Worm (Caenorhabditis elegans) whole organism, L1 larva: ENCODE data around the gene fbxl-3.
A peak's percentile ranks its signal among the peaks of the same experiment; 100 is the strongest.

ENCODE experiments used
- C04F5.9 ChIP-seq: sonication (generic microtip); optimal IDR thresholded peaks from 2 replicates; lab custom pipeline; 2016; ENCODE audit warnings: missing genetic modification characterization, missing compliant biosample characterization
- C34B4.2 ChIP-seq: sonication (generic microtip); optimal IDR thresholded peaks from 2 replicates; lab custom pipeline; 2017; ENCODE audit warnings: mild to moderate bottlenecking, missing genetic modification characterization, missing compliant biosample characterization
- F16B12.6 ChIP-seq: fragments of 150-350 bp; optimal IDR thresholded peaks from 2 replicates; lab custom pipeline; 2014; ENCODE audit warnings: missing biosample characterization, missing genetic modification characterization
- aly-2 ChIP-seq: fragments of 150-350 bp; optimal IDR thresholded peaks from 2 replicates; lab custom pipeline; 2014; ENCODE audit warnings: missing biosample characterization, missing genetic modification characterization
- ama-1 ChIP-seq: fragments of 150-350 bp; optimal IDR thresholded peaks from 2 replicates; lab custom pipeline; 2014
- blmp-1 ChIP-seq: fragments of 150-350 bp; optimal IDR thresholded peaks from 2 replicates; lab custom pipeline; 2014; ENCODE audit warnings: missing biosample characterization, missing genetic modification characterization
- ceh-88 ChIP-seq: fragments of 200-800 bp; sonication (Bioruptor generic); IDR thresholded peaks from 2 replicates; pipeline ENCODE4 v1.3.6; 2022; ENCODE audit warnings: missing genetic modification characterization, missing compliant biosample characterization
- dpl-1 ChIP-seq, 3 experiments: fragments of 150-350 bp in 2 of 3; sonication (generic microtip) in 1 of 3; optimal IDR thresholded peaks; 2 replicates each; lab custom pipeline; 2014 to 2017; ENCODE audit warnings: missing biosample characterization in 3 of 3, missing genetic modification characterization in 3 of 3, missing genetic modification reagents in 3 of 3
- efl-1 ChIP-seq, 4 experiments: fragments of 150-350 bp; optimal IDR thresholded peaks in 3 of 4; peaks in 1 of 4; 1 replicate in 1 of 4; 2 replicates in 3 of 4; lab custom pipeline; 2014; ENCODE audit warnings: missing biosample characterization in 2 of 4, missing genetic modification characterization in 2 of 4, missing genetic modification reagents in 2 of 4
- elt-2 ChIP-seq: sonication (generic microtip); optimal IDR thresholded peaks from 2 replicates; lab custom pipeline; 2016; ENCODE audit warnings: missing genetic modification characterization, mild to moderate bottlenecking, inconsistent platforms, missing compliant biosample characterization, missing genetic modification reagents
- elt-3 ChIP-seq, 6 experiments: fragments of 150-350 bp in 1 of 6; sonication (generic microtip); optimal IDR thresholded peaks; 2 replicates each; lab custom pipeline; 2017 to 2018; ENCODE audit warnings: missing biosample characterization in 6 of 6, missing genetic modification characterization in 6 of 6, inconsistent platforms in 1 of 6
- fkh-4 ChIP-seq: sonication (generic microtip); optimal IDR thresholded peaks from 2 replicates; lab custom pipeline; 2016; ENCODE audit warnings: missing compliant biosample characterization, missing genetic modification characterization, borderline replicate concordance
- fos-1 ChIP-seq: fragments of 150-350 bp; optimal IDR thresholded peaks from 2 replicates; lab custom pipeline; 2014; ENCODE audit warnings: missing biosample characterization, missing genetic modification characterization
- hlh-17 ChIP-seq: fragments of 200-800 bp; sonication (Bioruptor generic); optimal IDR thresholded peaks from 2 replicates; lab custom pipeline; 2018; ENCODE audit warnings: missing genetic modification characterization, mild to moderate bottlenecking, missing compliant biosample characterization, moderate library complexity, borderline replicate concordance
- hlh-4 ChIP-seq: sonication (generic microtip); optimal IDR thresholded peaks from 2 replicates; lab custom pipeline; 2016; ENCODE audit warnings: mild to moderate bottlenecking, missing genetic modification characterization, missing compliant biosample characterization
- lin-13 ChIP-seq: fragments of 150-350 bp; optimal IDR thresholded peaks from 2 replicates; lab custom pipeline; 2014; ENCODE audit warnings: missing biosample characterization, missing genetic modification reagents, missing genetic modification characterization
- lin-39 ChIP-seq: fragments of 150-350 bp; optimal IDR thresholded peaks from 2 replicates; lab custom pipeline; 2014; ENCODE audit warnings: missing biosample characterization, missing genetic modification reagents, missing genetic modification characterization
- lsy-2 ChIP-seq, 2 experiments: fragments of 150-350 bp; optimal IDR thresholded peaks; 2 replicates each; lab custom pipeline; 2014; ENCODE audit warnings: missing biosample characterization in 2 of 2, missing genetic modification characterization in 2 of 2
- mep-1 ChIP-seq: fragments of 150-350 bp; optimal IDR thresholded peaks from 2 replicates; lab custom pipeline; 2014; ENCODE audit warnings: missing biosample characterization, missing genetic modification characterization
- nhr-19 ChIP-seq: fragments of 200-800 bp; sonication (Bioruptor generic); conservative IDR thresholded peaks from 2 replicates; pipeline ENCODE4 v1.3.6; 2022; ENCODE audit warnings: missing genetic modification characterization, missing compliant biosample characterization
- nhr-76 ChIP-seq: sonication (generic microtip); optimal IDR thresholded peaks from 2 replicates; lab custom pipeline; 2017; ENCODE audit warnings: missing biosample characterization, missing genetic modification characterization
- nhr-77 ChIP-seq: fragments of 150-350 bp; optimal IDR thresholded peaks from 2 replicates; lab custom pipeline; 2014; ENCODE audit warnings: missing biosample characterization, missing genetic modification characterization
- nhr-84 ChIP-seq: sonication (generic microtip); optimal IDR thresholded peaks from 2 replicates; lab custom pipeline; 2017; ENCODE audit warnings: missing biosample characterization, missing genetic modification characterization
- pag-3 ChIP-seq: sonication (generic microtip); optimal IDR thresholded peaks from 2 replicates; lab custom pipeline; 2017; ENCODE audit warnings: missing genetic modification characterization, mild to moderate bottlenecking, missing compliant biosample characterization, antibody characterized with exemption, borderline replicate concordance; ENCODE audit not compliant: insufficient read depth
- snpc-4 ChIP-seq: fragments of 150-350 bp; optimal IDR thresholded peaks from 2 replicates; lab custom pipeline; 2014; ENCODE audit warnings: missing biosample characterization, missing genetic modification characterization
- snu-23 ChIP-seq: sonication (generic microtip); optimal IDR thresholded peaks from 2 replicates; lab custom pipeline; 2016; ENCODE audit warnings: missing genetic modification characterization, missing compliant biosample characterization
- sox-4 ChIP-seq: sonication (generic microtip); optimal IDR thresholded peaks from 2 replicates; lab custom pipeline; 2016; ENCODE audit warnings: missing genetic modification characterization, missing compliant biosample characterization
- sptf-1 ChIP-seq: fragments of 150-350 bp; optimal IDR thresholded peaks from 2 replicates; lab custom pipeline; 2014; ENCODE audit warnings: missing biosample characterization, missing genetic modification characterization
- sup-37 ChIP-seq: fragments of 200-800 bp; sonication (Bioruptor generic); optimal IDR thresholded peaks from 2 replicates; lab custom pipeline; 2018; ENCODE audit warnings: mild to moderate bottlenecking, missing genetic modification characterization, missing compliant biosample characterization
- tbx-2 ChIP-seq: sonication (generic microtip); optimal IDR thresholded peaks from 2 replicates; lab custom pipeline; 2016; ENCODE audit warnings: missing genetic modification characterization, missing compliant biosample characterization
- unc-30 ChIP-seq: sonication (generic microtip); optimal IDR thresholded peaks from 2 replicates; lab custom pipeline; 2017; ENCODE audit warnings: missing biosample characterization, missing genetic modification characterization
- unc-62 ChIP-seq: fragments of 150-350 bp; optimal IDR thresholded peaks from 2 replicates; lab custom pipeline; 2014; ENCODE audit warnings: missing biosample characterization, missing genetic modification reagents, missing genetic modification characterization
- vab-15 ChIP-seq: sonication (generic microtip); optimal IDR thresholded peaks from 2 replicates; lab custom pipeline; 2017; ENCODE audit warnings: missing genotype, mild to moderate bottlenecking, missing genetic modification characterization, missing compliant biosample characterization
- xbp-1 ChIP-seq: sonication (generic microtip); optimal IDR thresholded peaks from 2 replicates; lab custom pipeline; 2016; ENCODE audit warnings: missing genetic modification characterization, missing compliant biosample characterization
- zag-1 ChIP-seq: fragments of 150-350 bp; optimal IDR thresholded peaks from 2 replicates; lab custom pipeline; 2014; ENCODE audit warnings: missing biosample characterization, missing genetic modification characterization
- zip-4 ChIP-seq: fragments of 200-800 bp; sonication (Bioruptor generic); optimal IDR thresholded peaks from 2 replicates; lab custom pipeline; 2018; ENCODE audit warnings: mild to moderate bottlenecking, missing genetic modification characterization, moderate library complexity, missing compliant biosample characterization
- ztf-4 ChIP-seq: fragments of 150-350 bp; optimal IDR thresholded peaks from 2 replicates; lab custom pipeline; 2014; ENCODE audit warnings: missing biosample characterization, missing genetic modification characterization

fbxl-3 gene

ce11 chrII:5420947-5421614 lies 22.4 kb upstream of the fbxl-3 start, which contains the start of gene tofu-6 (continued):
- TF ChIP-seq hlh-17, result no peak
- no peak for TF ChIP-seq nhr-77
- no peak for TF ChIP-seq pag-3 (tag; lab: Kevin White, UChicago)
- TF ChIP-seq nhr-19 (GFP tag; lab: Robert Waterston, UW), result no peak
- no peak for TF ChIP-seq nhr-84 (tag; lab: Kevin White, UChicago)
- no peak for TF ChIP-seq ztf-4 (tag; lab: Kevin White, UChicago)
- no peak for TF ChIP-seq zag-1 (tag; lab: Kevin White, UChicago)
- TF ChIP-seq unc-30, result no peak
- TF ChIP-seq efl-1 (optimal IDR thresholded peaks at IDR 0.05; lab: Kevin White, UChicago), result peak; percentile 69 to 73
- peak; percentile 71 to 95 for TF ChIP-seq efl-1 (GFP tag; optimal IDR thresholded peaks at IDR 0.05 in 1 of 2; lab: Kevin White, UChicago)
- TF ChIP-seq mep-1 (tag; lab: Kevin White, UChicago), result peak; percentile 43
- peak; percentile 64 to 95 for TF ChIP-seq lsy-2 (tag; optimal IDR thresholded peaks at IDR 0.05; lab: Kevin White, UChicago)
- TF ChIP-seq zip-4 (GFP tag; lab: Kevin White, UChicago), result no peak
- TF ChIP-seq F16B12.6 (tag; lab: Kevin White, UChicago), result peak; percentile 16
- no peak for TF ChIP-seq nhr-76 (tag; lab: Kevin White, UChicago)

ce11 chrII:5418929-5419328 lies 20.2 kb upstream of the fbxl-3 start, which contains the start of gene EEED8.15:
Gene EEED8.15, plus strand, starts transcription at chrII:5419229.
- TF ChIP-seq fkh-4 (tag; lab: Kevin White, UChicago) (no peak), ztf-4 (tag; lab: Kevin White, UChicago) (no peak), C04F5.9 (tag; lab: Kevin White, UChicago) (no peak), aly-2 (tag; lab: Kevin White, UChicago) (no peak), F16B12.6 (tag; lab: Kevin White, UChicago) (no peak), hlh-4 (tag; lab: Kevin White, UChicago) (no peak), sox-4 (tag; lab: Kevin White, UChicago) (no peak), snu-23 (GFP tag; lab: Kevin White, UChicago) (no peak), fos-1 (tag; lab: Kevin White, UChicago) (no peak), C34B4.2 (no peak), ceh-88 (no peak), vab-15 (no peak), nhr-84 (tag; lab: Kevin White, UChicago) (no peak), pag-3 (tag; lab: Kevin White, UChicago) (no peak)

- TF ChIP-seq lin-39, result no peak
- no peak for TF ChIP-seq unc-62 (GFP tag; lab: Kevin White, UChicago)
- no peak for TF ChIP-seq snpc-4 (tag; lab: Kevin White, UChicago)
- no peak for TF ChIP-seq dpl-1 (GFP tag; optimal IDR thresholded peaks at IDR 0.05; lab: Kevin White, UChicago)
- no peak for TF ChIP-seq xbp-1
- no peak for TF ChIP-seq sptf-1 (tag; lab: Kevin White, UChicago)
- no peak for TF ChIP-seq elt-2 (tag; lab: Kevin White, UChicago)
- no peak for TF ChIP-seq F16B12.6 (tag; lab: Kevin White, UChicago)
- no peak for TF ChIP-seq elt-3 (tag; optimal IDR thresholded peaks at IDR 0.05; lab: Kevin White, UChicago)
- no peak for TF ChIP-seq sup-37
- no peak for TF ChIP-seq lin-13 (GFP tag; lab: Kevin White, UChicago)
- no peak for TF ChIP-seq ama-1 (lab: Kevin White, UChicago)
- no peak for TF ChIP-seq blmp-1 (tag; lab: Kevin White, UChicago)
- no peak for TF ChIP-seq C34B4.2
- no peak for TF ChIP-seq tbx-2 (tag; lab: Kevin White, UChicago)
Observed at ce11 chrII:5418317-5418716, 19.6 kb upstream of the fbxl-3 start.
